Worm (Caenorhabditis elegans) whole organism, L4 larva: ENCODE measurements around the gene Y116A8C.3.

Experiments
- F44E2.7 ChIP-seq: fragments of 200-800 bp; sonication (Bioruptor generic); IDR thresholded peaks from 2 replicates; pipeline ENCODE4 v2.1.2; 2022; ENCODE audit warnings: missing genetic modification characterization, missing compliant biosample characterization
- lin-13 ChIP-seq: fragments of 150-350 bp; optimal IDR thresholded peaks from 2 replicates; lab custom pipeline; 2014; ENCODE audit warnings: missing biosample characterization, missing genetic modification reagents, missing genetic modification characterization
- nhr-25 ChIP-seq: sonication (generic microtip); optimal IDR thresholded peaks from 2 replicates; lab custom pipeline; 2017; ENCODE audit warnings: missing genetic modification characterization, mild to moderate bottlenecking, missing compliant biosample characterization, antibody characterized with exemption, moderate library complexity, borderline replicate concordance; ENCODE audit not compliant: insufficient read depth
- pha-4 ChIP-seq, 2 experiments: fragments of 150-350 bp in 1 of 2; fragments of 200-800 bp in 1 of 2; sonication (Bioruptor generic) in 1 of 2; IDR thresholded peaks in 1 of 2; optimal IDR thresholded peaks in 1 of 2; 2 replicates each; pipeline versions ENCODE4 v1.3.6 to Lab custom; 2014 to 2022; ENCODE audit warnings: missing genetic modification characterization in 2 of 2, missing genetic modification reagents in 2 of 2, missing biosample characterization in 1 of 2, missing compliant biosample characterization in 1 of 2
- spr-1 ChIP-seq: sonication (generic microtip); optimal IDR thresholded peaks from 2 replicates; lab custom pipeline; 2016; ENCODE audit warnings: mild to moderate bottlenecking, missing genetic modification characterization, missing compliant biosample characterization

ce11 chrIV:16952389-16952788 lies 36.5 kb downstream of the Y116A8C.3 start:
- TF ChIP-seq pha-4 (GFP tag; IDR thresholded peaks at IDR 0.05; lab: Robert Waterston, UW) (no peak), pha-4 (tag; optimal IDR thresholded peaks at IDR 0.05; lab: Kevin White, UChicago) (no peak), F44E2.7 (GFP tag; lab: Robert Waterston, UW) (no peak), lin-13 (GFP tag; lab: Kevin White, UChicago) (no peak), spr-1 (no peak), nhr-25 (no peak)
